Fruit fly (Drosophila melanogaster): ENCODE results near the gene kmr.

dm6 chr3R:13726795-13727194, 11.8 kb downstream of the kmr start:
- TF ChIP-seq CG8478 (optimal IDR thresholded peaks at IDR 0.05) (no peak), pan (optimal IDR thresholded peaks at IDR 0.05) (no peak)
